Worm (Caenorhabditis elegans) whole organism, L2 larva: ENCODE measurements around the gene col-81.

Experiments
- egl-27 ChIP-seq: sonication (generic microtip); optimal IDR thresholded peaks from 3 replicates; lab custom pipeline; 2017; ENCODE audit warnings: missing biosample characterization, missing genetic modification reagents, missing genetic modification characterization
- fos-1 ChIP-seq: fragments of 150-350 bp; optimal IDR thresholded peaks from 2 replicates; lab custom pipeline; 2014; ENCODE audit warnings: missing biosample characterization, missing genetic modification characterization
- mdl-1 ChIP-seq, 2 experiments: fragments of 150-350 bp in 1 of 2; sonication (generic microtip) in 1 of 2; optimal IDR thresholded peaks; 2 replicates each; lab custom pipeline; 2017; ENCODE audit warnings: missing biosample characterization in 2 of 2, missing genetic modification characterization in 2 of 2
- nhr-10 ChIP-seq: sonication (generic microtip); optimal IDR thresholded peaks from 2 replicates; lab custom pipeline; 2017; ENCODE audit warnings: missing biosample characterization, missing genetic modification characterization
- nhr-11 ChIP-seq: fragments of 150-350 bp; optimal IDR thresholded peaks from 2 replicates; lab custom pipeline; 2014; ENCODE audit warnings: missing biosample characterization, missing genetic modification characterization

- TF ChIP-seq egl-27 (tag; lab: Kevin White, UChicago) (no peak), nhr-10 (tag; lab: Kevin White, UChicago) (no peak), fos-1 (tag; lab: Kevin White, UChicago) (no peak), nhr-11 (no peak), mdl-1 (tag; optimal IDR thresholded peaks at IDR 0.05; lab: Kevin White, UChicago) (no peak)
Observed at ce11 chrII:11050678-11051077, 37.1 kb upstream of the col-81 start.
